Fruit fly (Drosophila melanogaster): ENCODE measurements around the gene Smn.

Smn gene

dm6 chr3L:16581201-16581705, at the start of gene Smn:
Smn (minus strand) TSS chr3L:16581547.
- TF ChIP-seq CG17801 (GFP tag; optimal IDR thresholded peaks at IDR 0.05; ENCODE audit: partially characterized antibody), result peak; percentile 69

dm6 chr3L:16629793-16630192, 48.4 kb upstream of the Smn start:
- no peak for TF ChIP-seq CG17801 (GFP tag; optimal IDR thresholded peaks at IDR 0.05; ENCODE audit: partially characterized antibody)

dm6 chr3L:16626199-16626598, 44.9 kb upstream of the Smn start:
- no peak for TF ChIP-seq CG17801 (GFP tag; optimal IDR thresholded peaks at IDR 0.05; ENCODE audit: partially characterized antibody)

- peak; percentile 64 for TF ChIP-seq CG17801 (GFP tag; optimal IDR thresholded peaks at IDR 0.05; ENCODE audit: partially characterized antibody)
Measured at dm6 chr3L:16615132-16615709, 33.9 kb upstream of the Smn start, which contains the start of gene Mo25. Mo25 (minus strand) TSS chr3L:16615472.

- peak; percentile 48 for TF ChIP-seq CG17801 (GFP tag; optimal IDR thresholded peaks at IDR 0.05; ENCODE audit: partially characterized antibody)
Measured at dm6 chr3L:16612972-16613371, 31.6 kb upstream of the Smn start.

dm6 chr3L:16612152-16612551, 30.8 kb upstream of the Smn start, which contains the start of gene CG4101:
CG4101 (plus strand) TSS chr3L:16612486.
- TF ChIP-seq CG17801 (GFP tag; optimal IDR thresholded peaks at IDR 0.05; ENCODE audit: partially characterized antibody), result peak; percentile 85

dm6 chr3L:16610201-16610600, 28.9 kb upstream of the Smn start, which contains the start of gene Prosbeta6:
Prosbeta6 (minus strand) TSS chr3L:16610418.
- peak; percentile 28 for TF ChIP-seq CG17801 (GFP tag; optimal IDR thresholded peaks at IDR 0.05; ENCODE audit: partially characterized antibody)

- TF ChIP-seq CG17801 (GFP tag; optimal IDR thresholded peaks at IDR 0.05; ENCODE audit: partially characterized antibody), result peak; percentile 16
Measured at dm6 chr3L:16609120-16609519, 27.8 kb upstream of the Smn start, which contains the start of gene CG4098. CG4098 (minus strand) TSS chr3L:16609347.

dm6 chr3L:16602736-16603144, 21.4 kb upstream of the Smn start, which contains the start of gene Arts:
Arts (plus strand) TSS chr3L:16602851.
- TF ChIP-seq CG17801 (GFP tag; optimal IDR thresholded peaks at IDR 0.05; ENCODE audit: partially characterized antibody), result no peak

- TF ChIP-seq CG17801 (GFP tag; optimal IDR thresholded peaks at IDR 0.05; ENCODE audit: partially characterized antibody), result no peak
Measured at dm6 chr3L:16594922-16595518, 13.7 kb upstream of the Smn start, which contains the start of the genes spd-2 and Apl. spd-2 (minus strand) TSS chr3L:16595014. Apl (plus strand) TSS chr3L:16595181.

dm6 chr3L:16590860-16591259, 9.5 kb upstream of the Smn start, which contains the start of gene tra:
tra (minus strand) TSS chr3L:16591050.
- no peak for TF ChIP-seq CG17801 (GFP tag; optimal IDR thresholded peaks at IDR 0.05; ENCODE audit: partially characterized antibody)

dm6 chr3L:16587994-16588622, 6.8 kb upstream of the Smn start:
- TF ChIP-seq CG17801 (GFP tag; optimal IDR thresholded peaks at IDR 0.05; ENCODE audit: partially characterized antibody), result peak; percentile 46

- peak; percentile 29 for TF ChIP-seq CG17801 (GFP tag; optimal IDR thresholded peaks at IDR 0.05; ENCODE audit: partially characterized antibody)
Measured at dm6 chr3L:16586989-16587388, 5.6 kb upstream of the Smn start, which contains the start of the genes Syx8 and CG32163. Syx8 (minus strand) TSS chr3L:16587057. CG32163 (plus strand) TSS chr3L:16587157.

dm6 chr3L:16584074-16584578, 2.8 kb upstream of the Smn start, which contains the start of gene UQCR-C2:
UQCR-C2 (plus strand) TSS chr3L:16584124.
- TF ChIP-seq CG17801 (GFP tag; optimal IDR thresholded peaks at IDR 0.05; ENCODE audit: partially characterized antibody), result peak; percentile 26

dm6 chr3L:16582678-16583315, 1.4 kb upstream of the Smn start, which contains the start of gene Rpn12:
Rpn12 (plus strand) TSS chr3L:16583028.
- TF ChIP-seq CG17801 (GFP tag; optimal IDR thresholded peaks at IDR 0.05; ENCODE audit: partially characterized antibody), result peak; percentile 59
